Fruit fly (Drosophila melanogaster): ENCODE data around the gene ldd.

dm6 chrX:21074329-21074708, 49.1 kb upstream of the ldd start:
- no peak for TF ChIP-seq sna (GFP tag; IDR thresholded peaks at IDR 0.05; ENCODE audit: partially characterized antibody)
- TF ChIP-seq kay (GFP tag; optimal IDR thresholded peaks at IDR 0.05): no peak
- no peak for TF ChIP-seq p53 (GFP tag; optimal IDR thresholded peaks at IDR 0.05)
- TF ChIP-seq Lhr (GFP tag; optimal IDR thresholded peaks at IDR 0.05): no peak
- no peak for TF ChIP-seq CTCF (GFP tag; optimal IDR thresholded peaks at IDR 0.05)
- TF ChIP-seq chn (GFP tag; optimal IDR thresholded peaks at IDR 0.05): no peak
